Fruit fly (Drosophila melanogaster) whole organism, embryonic: ENCODE measurements around the gene CG17625.

Source experiments
- Asciz ChIP-seq: fragments of 200-800 bp; sonication (Bioruptor generic); optimal IDR thresholded peaks from 2 replicates; lab custom pipeline; 2017; ENCODE audit warnings: missing biosample characterization, mild to moderate bottlenecking, missing genetic modification characterization, missing genetic modification reagents
- BtbVII ChIP-seq: fragments of 200-800 bp; sonication (Bioruptor generic); optimal IDR thresholded peaks from 3 replicates; lab custom pipeline; 2017; ENCODE audit warnings: missing biosample characterization, mild to moderate bottlenecking, missing genetic modification characterization
- CG11093 ChIP-seq: fragments of 200-800 bp; sonication (Bioruptor generic); IDR thresholded peaks from 3 replicates; pipeline ENCODE4 v1.3.6; 2022; ENCODE audit warnings: missing biosample characterization, missing genetic modification characterization
- CG13296 ChIP-seq: fragments of 200-800 bp; sonication (Bioruptor generic); optimal IDR thresholded peaks from 3 replicates; lab custom pipeline; 2018; ENCODE audit warnings: missing biosample characterization, mild to moderate bottlenecking, missing genetic modification characterization
- CG14860 ChIP-seq: fragments of 200-800 bp; sonication (Bioruptor generic); IDR thresholded peaks from 3 replicates; pipeline ENCODE4 v1.3.6; 2022; ENCODE audit warnings: missing biosample characterization, missing genetic modification characterization; ENCODE audit not compliant: partially characterized antibody
- CG15601 ChIP-seq: fragments of 200-800 bp; sonication (Bioruptor generic); optimal IDR thresholded peaks from 3 replicates; lab custom pipeline; 2019; ENCODE audit warnings: missing biosample characterization, mild to moderate bottlenecking, missing genetic modification characterization, moderate library complexity
- CG17361 ChIP-seq: fragments of 200-800 bp; sonication (Bioruptor generic); IDR thresholded peaks from 3 replicates; pipeline ENCODE4 v1.3.6; 2022; ENCODE audit warnings: missing biosample characterization, missing genetic modification characterization
- CG17912 ChIP-seq: fragments of 200-800 bp; sonication (Bioruptor generic); optimal IDR thresholded peaks from 2 replicates; lab custom pipeline; 2018; ENCODE audit warnings: missing biosample characterization, mild to moderate bottlenecking, missing genetic modification characterization
- CG18011 ChIP-seq: fragments of 200-800 bp; sonication (Bioruptor generic); optimal IDR thresholded peaks from 2 replicates; lab custom pipeline; 2017; ENCODE audit warnings: missing biosample characterization, missing genetic modification characterization, mild to moderate bottlenecking, moderate library complexity, missing genotype
- CG30020 ChIP-seq: fragments of 200-800 bp; optimal IDR thresholded peaks from 2 replicates; lab custom pipeline; 2019; ENCODE audit warnings: missing biosample characterization, mild to moderate bottlenecking, missing genetic modification characterization, moderate library complexity
- CG32767 ChIP-seq: fragments of 200-800 bp; sonication (Bioruptor generic); IDR thresholded peaks from 2 replicates; pipeline ENCODE4 v1.3.6; 2022; ENCODE audit warnings: missing biosample characterization, missing genetic modification characterization
- CG34224 ChIP-seq: fragments of 200-800 bp; sonication (Bioruptor generic); IDR thresholded peaks from 3 replicates; pipeline ENCODE4 v1.3.6; 2022; ENCODE audit warnings: missing biosample characterization, missing genetic modification characterization; ENCODE audit not compliant: partially characterized antibody
- CG4360 ChIP-seq: fragments of 200-800 bp; sonication (Bioruptor generic); IDR thresholded peaks from 2 replicates; pipeline ENCODE4 v1.3.6; 2022; ENCODE audit warnings: missing biosample characterization, missing genetic modification characterization
- CG5245 ChIP-seq: fragments of 200-800 bp; sonication (Bioruptor generic); optimal IDR thresholded peaks from 3 replicates; lab custom pipeline; 2016; ENCODE audit warnings: missing biosample characterization, missing genetic modification characterization
- CG8290 ChIP-seq, 3 experiments: fragments of 200-800 bp; sonication (Bioruptor generic); optimal IDR thresholded peaks; 2 replicates each; lab custom pipeline; 2016 to 2019; ENCODE audit warnings: missing biosample characterization in 3 of 3, missing genetic modification characterization in 3 of 3, mild to moderate bottlenecking in 2 of 3, moderate library complexity in 1 of 3
- CG8478 ChIP-seq: fragments of >200 bp; optimal IDR thresholded peaks from 2 replicates; lab custom pipeline; 2018
- Chrac-16 ChIP-seq: fragments of 200-800 bp; sonication (Bioruptor generic); optimal IDR thresholded peaks from 3 replicates; lab custom pipeline; 2016; ENCODE audit warnings: missing biosample characterization, missing genetic modification characterization
- Dek ChIP-seq: fragments of 200-800 bp; sonication (Bioruptor generic); optimal IDR thresholded peaks from 3 replicates; lab custom pipeline; 2019; ENCODE audit warnings: missing biosample characterization, mild to moderate bottlenecking, missing genetic modification characterization, moderate library complexity
- Dll ChIP-seq: fragments of 200-800 bp; sonication (Bioruptor generic); IDR thresholded peaks from 4 replicates; pipeline ENCODE4 v1.3.6; 2022; ENCODE audit warnings: missing biosample characterization, missing genetic modification characterization; ENCODE audit not compliant: partially characterized antibody
- E2f1 ChIP-seq: fragments of 200-800 bp; sonication (Bioruptor generic); IDR thresholded peaks from 2 replicates; pipeline ENCODE4 v1.3.6; 2022; ENCODE audit warnings: missing biosample characterization, missing genetic modification characterization
- HLH54F ChIP-seq: fragments of 200-800 bp; sonication (Bioruptor generic); optimal IDR thresholded peaks from 3 replicates; lab custom pipeline; 2016; ENCODE audit warnings: missing biosample characterization, missing genetic modification characterization
- Lhr ChIP-seq: fragments of 200-800 bp; sonication (Bioruptor generic); optimal IDR thresholded peaks from 3 replicates; lab custom pipeline; 2017; ENCODE audit warnings: mild to moderate bottlenecking, missing biosample characterization, missing genetic modification reagents, missing genetic modification characterization
- MESR4 ChIP-seq: fragments of 200-800 bp; sonication (Bioruptor generic); optimal IDR thresholded peaks from 2 replicates; lab custom pipeline; 2018; ENCODE audit warnings: missing biosample characterization, mild to moderate bottlenecking, missing genetic modification characterization, moderate library complexity
- Sin3A ChIP-seq: fragments of >200 bp; optimal IDR thresholded peaks from 2 replicates; lab custom pipeline; 2018
- Spps ChIP-seq: fragments of 200-800 bp; sonication (Bioruptor generic); optimal IDR thresholded peaks from 2 replicates; lab custom pipeline; 2018; ENCODE audit warnings: missing biosample characterization, mild to moderate bottlenecking, missing genetic modification characterization
- abd-A ChIP-seq: fragments of 200-800 bp; sonication (Bioruptor generic); optimal IDR thresholded peaks from 3 replicates; lab custom pipeline; 2019; ENCODE audit warnings: missing biosample characterization, mild to moderate bottlenecking, missing genetic modification characterization, moderate library complexity
- bab2 ChIP-seq: fragments of 200-800 bp; sonication (Bioruptor generic); optimal IDR thresholded peaks from 2 replicates; lab custom pipeline; 2016; ENCODE audit warnings: missing biosample characterization, missing genetic modification characterization
- bbx ChIP-seq: fragments of 200-800 bp; sonication (Bioruptor generic); IDR thresholded peaks from 2 replicates; pipeline ENCODE4 v1.3.6; 2022; ENCODE audit warnings: missing biosample characterization, missing genetic modification characterization; ENCODE audit not compliant: partially characterized antibody
- cg ChIP-seq: fragments of 200-800 bp; sonication (Bioruptor generic); optimal IDR thresholded peaks from 3 replicates; lab custom pipeline; 2019; ENCODE audit warnings: missing biosample characterization, mild to moderate bottlenecking, missing genetic modification characterization, moderate library complexity
- chinmo ChIP-seq: fragments of 200-800 bp; sonication (Bioruptor generic); IDR thresholded peaks from 4 replicates; pipeline ENCODE4 v1.3.6; 2022; ENCODE audit warnings: missing biosample characterization, missing genetic modification characterization; ENCODE audit not compliant: partially characterized antibody
- chm ChIP-seq: fragments of 200-800 bp; sonication (Bioruptor generic); IDR thresholded peaks from 2 replicates; pipeline ENCODE4 v1.3.6; 2022; ENCODE audit warnings: missing biosample characterization, missing genetic modification characterization
- ci ChIP-seq: fragments of 200-800 bp; sonication (Bioruptor generic); IDR thresholded peaks from 3 replicates; pipeline ENCODE4 v1.3.6; 2022; ENCODE audit warnings: missing biosample characterization, missing genetic modification characterization
- exex ChIP-seq: fragments of 200-800 bp; sonication (Bioruptor generic); optimal IDR thresholded peaks from 4 replicates; lab custom pipeline; 2018; ENCODE audit warnings: missing biosample characterization, mild to moderate bottlenecking, missing genetic modification characterization, moderate library complexity
- fd102C ChIP-seq: fragments of 200-800 bp; sonication (Bioruptor generic); optimal IDR thresholded peaks from 2 replicates; lab custom pipeline; 2018; ENCODE audit warnings: missing biosample characterization, mild to moderate bottlenecking, missing genetic modification characterization, moderate library complexity
- gcm2 ChIP-seq: fragments of 200-800 bp; sonication (Bioruptor generic); optimal IDR thresholded peaks from 2 replicates; lab custom pipeline; 2016; ENCODE audit warnings: missing biosample characterization, missing genetic modification characterization
- grau ChIP-seq: fragments of 200-800 bp; optimal IDR thresholded peaks from 3 replicates; lab custom pipeline; 2019; ENCODE audit warnings: missing biosample characterization, mild to moderate bottlenecking, missing genetic modification characterization, moderate library complexity
- jigr1 ChIP-seq: fragments of 200-800 bp; sonication (Bioruptor generic); IDR thresholded peaks from 3 replicates; pipeline ENCODE4 v1.3.6; 2022; ENCODE audit warnings: missing biosample characterization, missing genetic modification characterization
- kni ChIP-seq: fragments of 200-800 bp; sonication (Bioruptor generic); optimal IDR thresholded peaks from 3 replicates; lab custom pipeline; 2017; ENCODE audit warnings: mild to moderate bottlenecking, missing biosample characterization, missing genetic modification reagents, missing genetic modification characterization
- nau ChIP-seq: fragments of 200-800 bp; sonication (Bioruptor generic); optimal IDR thresholded peaks from 3 replicates; lab custom pipeline; 2017; ENCODE audit warnings: missing biosample characterization, mild to moderate bottlenecking, missing genetic modification characterization, missing genetic modification reagents
- pfk ChIP-seq: fragments of 200-800 bp; sonication (Bioruptor generic); optimal IDR thresholded peaks from 2 replicates; lab custom pipeline; 2018; ENCODE audit warnings: missing biosample characterization, mild to moderate bottlenecking, missing genetic modification characterization, moderate library complexity
- prd ChIP-seq, 3 experiments: fragments of >200 bp in 2 of 3; fragments of 200-800 bp in 1 of 3; sonication (Bioruptor generic) in 1 of 3; optimal IDR thresholded peaks in 2 of 3; IDR thresholded peaks in 1 of 3; 2 replicates in 2 of 3; 3 replicates in 1 of 3; pipeline versions ENCODE4 v1.3.6 to Lab custom; 2017 to 2022; ENCODE audit warnings: missing biosample characterization in 1 of 3, missing genetic modification characterization in 1 of 3
- repo ChIP-seq: fragments of 200-800 bp; sonication (Bioruptor generic); optimal IDR thresholded peaks from 2 replicates; lab custom pipeline; 2016; ENCODE audit warnings: missing biosample characterization, missing genetic modification characterization
- sd ChIP-seq: fragments of 200-800 bp; sonication (Bioruptor generic); optimal IDR thresholded peaks from 3 replicates; lab custom pipeline; 2018; ENCODE audit warnings: missing biosample characterization, mild to moderate bottlenecking, missing genetic modification characterization, moderate library complexity
- vnd ChIP-seq: fragments of 200-800 bp; sonication (Bioruptor generic); IDR thresholded peaks from 3 replicates; pipeline ENCODE4 v1.3.6; 2022; ENCODE audit warnings: missing biosample characterization, missing genetic modification characterization; ENCODE audit not compliant: partially characterized antibody
- wek ChIP-seq: fragments of 200-800 bp; sonication (Bioruptor generic); optimal IDR thresholded peaks from 3 replicates; lab custom pipeline; 2018; ENCODE audit warnings: missing biosample characterization, mild to moderate bottlenecking, missing genetic modification characterization, moderate library complexity
- zen ChIP-seq: fragments of 200-800 bp; sonication (Bioruptor generic); optimal IDR thresholded peaks from 3 replicates; lab custom pipeline; 2018; ENCODE audit warnings: missing biosample characterization, mild to moderate bottlenecking, missing genetic modification characterization, moderate library complexity
- zfh1 ChIP-seq: fragments of 200-800 bp; sonication (Bioruptor generic); IDR thresholded peaks from 3 replicates; pipeline ENCODE4 v1.3.6; 2022; ENCODE audit warnings: missing biosample characterization, missing genetic modification characterization

The CG17625 gene

DNA sequence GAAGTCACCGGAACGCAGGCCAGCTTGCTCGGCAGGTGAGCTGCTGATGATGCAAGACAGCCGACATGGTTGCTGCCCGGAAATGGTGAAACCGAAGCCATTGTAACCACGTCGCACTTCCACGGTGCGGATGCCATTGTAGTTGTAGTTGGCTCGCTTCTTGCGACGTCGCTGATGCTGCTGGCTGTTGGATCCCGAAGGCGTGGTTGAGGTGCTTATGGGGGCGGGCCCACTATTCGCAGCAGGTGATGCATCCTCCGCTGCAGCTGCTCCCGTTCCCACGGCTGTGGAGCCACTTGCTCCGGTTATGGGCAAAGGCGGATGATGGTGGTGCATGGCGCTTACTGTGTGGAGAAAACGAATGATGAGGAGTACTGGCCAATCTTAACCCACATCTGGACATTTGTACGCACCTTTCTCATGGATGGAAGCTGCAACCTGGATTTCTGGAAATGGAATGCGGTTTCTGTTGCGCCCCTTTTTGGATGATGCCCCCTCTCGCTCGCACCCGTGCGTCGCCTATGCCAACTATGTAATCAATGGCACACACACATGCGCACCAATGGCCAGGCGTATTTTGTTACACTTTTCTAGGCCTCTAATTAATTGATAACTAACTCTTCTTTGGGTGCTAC is 47.9 kb upstream of the CG17625 start (continued):
- TF ChIP-seq zfh1 (GFP tag; lab: Robert Waterston, UW) (0 out of 3 replicates have a peak, but pooled peaks have one; percentile 10), Chrac-16 (no peak), CG17912 (no peak), CG8290 (GFP tag; optimal IDR thresholded peaks at IDR 0.05; lab: Kevin White, UChicago) (no peak), CG8290 (tag; optimal IDR thresholded peaks at IDR 0.05; lab: Kevin White, UChicago) (no peak), CG11093 (GFP tag; lab: Robert Waterston, UW) (no peak), chinmo (no peak), chm (GFP tag; lab: Robert Waterston, UW) (no peak), bab2 (no peak), nau (GFP tag; lab: Kevin White, UChicago) (no peak), MESR4 (peak; percentile 78), CG13296 (GFP tag; lab: Kevin White, UChicago) (no peak), jigr1 (GFP tag; lab: Robert Waterston, UW) (0 out of 3 replicates have a peak, but pooled peaks have one; percentile 26), sd (tag; lab: Kevin White, UChicago) (peak; percentile 90), CG5245 (GFP tag; lab: Kevin White, UChicago) (no peak), prd (optimal IDR thresholded peaks at IDR 0.05; lab: Kevin White, UChicago) (no peak), prd (GFP tag; IDR thresholded peaks at IDR 0.05; lab: Robert Waterston, UW) (no peak), CG4360 (GFP tag; lab: Robert Waterston, UW) (0 out of 2 replicates have a peak, but pooled peaks have one; percentile 6), cg (GFP tag; lab: Kevin White, UChicago) (peak; percentile 82), exex (no peak)

DNA sequence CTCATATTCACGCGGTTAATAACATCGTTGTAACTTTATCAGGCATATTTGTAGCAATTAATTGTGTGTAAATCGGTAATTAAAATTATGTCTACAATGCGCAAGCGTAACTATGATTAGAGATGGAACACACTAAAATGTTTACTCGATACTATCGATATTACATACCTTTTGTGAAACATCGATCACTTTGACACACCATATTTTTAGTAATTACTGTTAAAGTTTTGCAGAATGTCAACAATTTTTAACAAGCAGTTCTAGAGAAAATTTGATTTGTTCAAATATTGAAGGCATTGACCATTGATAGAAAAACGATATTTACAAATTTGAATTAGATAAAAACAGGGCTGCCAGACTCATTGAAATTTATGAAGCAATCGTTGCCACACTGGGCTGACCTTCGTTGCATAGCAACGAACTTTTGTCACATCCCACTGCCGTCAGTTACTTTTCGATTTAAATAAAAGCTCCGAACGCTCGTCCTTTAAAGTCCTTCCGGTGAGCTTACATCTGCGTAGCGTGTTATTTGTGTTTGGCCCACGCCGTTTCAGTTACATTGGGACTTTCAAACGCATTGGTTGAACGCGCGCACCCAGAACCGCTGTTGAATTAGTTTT is 47.3 kb upstream of the CG17625 start, which contains the start of the genes loco and wake:
TSS of gene loco (minus strand) at position 149 of the 620 bp plus-strand sequence.
TSS of gene wake (plus strand) at position 570 of the 620 bp plus-strand sequence.
- TF ChIP-seq zen (peak; percentile 55), CG15601 (tag; lab: Kevin White, UChicago) (peak; percentile 4), Dll (GFP tag; lab: Robert Waterston, UW) (peak; percentile 99), abd-A (tag; lab: Kevin White, UChicago) (peak; percentile 4), CG14860 (GFP tag; lab: Robert Waterston, UW) (peak; percentile 88), CG17361 (GFP tag; lab: Robert Waterston, UW) (peak; percentile 39; the same call in 1 of the 3 replicates), Dek (no peak), CG8478 (lab: Kevin White, UChicago) (peak; percentile 12), Spps (peak; percentile 21), gcm2 (no peak), CG18011 (GFP tag; lab: Kevin White, UChicago) (peak; percentile 99), vnd (GFP tag; lab: Robert Waterston, UW) (peak; percentile 86), CG30020 (tag; lab: Kevin White, UChicago) (peak; percentile 32), BtbVII (no peak), repo (GFP tag; lab: Kevin White, UChicago) (peak; percentile 14), fd102C (no peak), grau (no peak), wek (GFP tag; lab: Kevin White, UChicago) (no peak), kni (peak; percentile 32), bbx (peak; percentile 84), pfk (GFP tag; lab: Kevin White, UChicago) (no peak), bab2 (no peak), CG32767 (no peak), HLH54F (peak; percentile 11), E2f1 (GFP tag; lab: Robert Waterston, UW) (no peak), Sin3A (lab: Kevin White, UChicago) (peak; percentile 71), CG34224 (GFP tag; lab: Robert Waterston, UW) (peak; percentile 88), Asciz (no peak), Lhr (GFP tag; lab: Kevin White, UChicago) (peak; percentile 98), Chrac-16 (no peak), ci (no peak)
